Worm (Caenorhabditis elegans): ENCODE results near the gene Y105C5A.1273.

DNA sequence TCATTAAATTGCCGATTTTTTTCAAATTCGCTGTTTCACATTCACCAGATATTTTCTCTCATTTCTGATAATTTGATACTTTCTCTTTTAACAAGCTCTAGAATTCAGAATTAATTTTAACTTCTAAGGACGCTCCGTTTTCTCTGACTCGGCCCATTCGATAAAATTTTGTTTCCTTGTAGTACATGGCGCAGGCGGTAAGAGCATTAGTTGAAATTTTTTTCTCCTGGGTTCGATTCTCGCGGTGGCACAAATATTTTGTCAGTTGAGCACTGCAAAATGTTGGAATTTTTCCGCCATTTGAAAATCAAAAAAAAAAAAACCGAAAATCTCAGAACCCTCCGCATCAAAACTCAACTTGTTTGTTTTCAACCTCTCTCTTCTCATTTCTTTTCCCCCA is 3.1 kb downstream of the Y105C5A.1273 start:
- no peak for TF ChIP-seq ama-1 (optimal IDR thresholded peaks at IDR 0.05)
- TF ChIP-seq egl-27 (tag; optimal IDR thresholded peaks at IDR 0.05), result no peak
- no peak for TF ChIP-seq elt-3 (tag; optimal IDR thresholded peaks at IDR 0.05)
- no peak for TF ChIP-seq unc-62 (GFP tag; optimal IDR thresholded peaks at IDR 0.05)
- TF ChIP-seq ztf-11 (tag; optimal IDR thresholded peaks at IDR 0.05), result no peak
- TF ChIP-seq sea-2 (GFP tag; optimal IDR thresholded peaks at IDR 0.05), result no peak
- TF ChIP-seq nhr-25 (tag; optimal IDR thresholded peaks at IDR 0.05), result no peak
- no peak for TF ChIP-seq snpc-4 (tag; optimal IDR thresholded peaks at IDR 0.05)
- no peak for TF ChIP-seq mdl-1 (tag; optimal IDR thresholded peaks at IDR 0.05)
- TF ChIP-seq elt-2 (tag; optimal IDR thresholded peaks at IDR 0.05), result no peak
- no peak for TF ChIP-seq pqm-1 (tag; optimal IDR thresholded peaks at IDR 0.05)
- no peak for TF ChIP-seq lin-39 (tag; optimal IDR thresholded peaks at IDR 0.05)
